Worm (Caenorhabditis elegans): ENCODE measurements around the gene nstp-8.

The nstp-8 gene

DNA sequence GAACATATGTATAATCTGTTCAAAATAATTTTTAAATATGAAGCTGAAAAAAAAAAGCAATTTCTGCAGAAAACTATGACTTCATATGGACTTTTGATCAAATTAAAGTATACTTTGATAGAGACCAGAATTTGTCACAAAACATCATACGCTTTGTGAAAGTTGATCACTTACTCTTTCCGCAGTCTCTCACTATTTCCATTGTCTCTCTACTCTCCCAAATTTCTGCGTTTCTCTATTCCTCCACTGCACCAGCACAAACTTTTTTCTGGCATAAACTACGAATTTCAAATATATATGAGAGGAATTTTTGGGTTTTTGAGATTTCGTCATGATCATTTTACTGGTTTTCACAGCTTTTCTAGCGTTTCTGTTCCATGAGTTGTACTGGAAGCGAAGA lies 20.4 kb downstream of the nstp-8 start, which contains the start of gene cyp-33C4 (continued):
- TF ChIP-seq spr-3 (GFP tag; optimal IDR thresholded peaks at IDR 0.05) = no peak
- peak; percentile 19 for TF ChIP-seq mep-1 (tag; optimal IDR thresholded peaks at IDR 0.05)
- TF ChIP-seq lim-7 (GFP tag; IDR thresholded peaks at IDR 0.05) = no peak
- TF ChIP-seq mes-2 (tag; optimal IDR thresholded peaks at IDR 0.05; ENCODE audit: poor library complexity, severe bottlenecking) = no peak
- TF ChIP-seq ztf-11 (tag; optimal IDR thresholded peaks at IDR 0.05) = no peak
- no peak for TF ChIP-seq unc-130 (GFP tag; optimal IDR thresholded peaks at IDR 0.05)
- TF ChIP-seq unc-62 (GFP tag; optimal IDR thresholded peaks at IDR 0.05 in 1 of 2) = peak in 1 of 2 experiments; percentile 35
- no peak for TF ChIP-seq unc-62 (tag; optimal IDR thresholded peaks at IDR 0.05)
- no peak for TF ChIP-seq F26F4.8 (GFP tag; conservative IDR thresholded peaks at IDR 0.05)
- TF ChIP-seq nhr-102 (tag; optimal IDR thresholded peaks at IDR 0.05) = peak; percentile 8
- no peak for TF ChIP-seq daf-19 (GFP tag; conservative IDR thresholded peaks at IDR 0.05)
- no peak for TF ChIP-seq zip-11 (GFP tag; IDR thresholded peaks at IDR 0.05)
- peak; percentile 52 for TF ChIP-seq hlh-11 (tag; optimal IDR thresholded peaks at IDR 0.05)
- TF ChIP-seq attf-4 (tag; optimal IDR thresholded peaks at IDR 0.05) = no peak
- no peak for TF ChIP-seq vab-7 (GFP tag; IDR thresholded peaks at IDR 0.05)
- TF ChIP-seq pqm-1 (tag; optimal IDR thresholded peaks at IDR 0.05) = peak; percentile 5
- TF ChIP-seq daf-12 (tag; optimal IDR thresholded peaks at IDR 0.05) = no peak
- TF ChIP-seq aly-2 (tag; optimal IDR thresholded peaks at IDR 0.05) = no peak
- no peak for TF ChIP-seq nhr-42 (GFP tag; IDR thresholded peaks at IDR 0.05)
- peak; percentile 34 for TF ChIP-seq dve-1 (tag; optimal IDR thresholded peaks at IDR 0.05; ENCODE audit: insufficient read depth)
- no peak for TF ChIP-seq mxl-3 (GFP tag; optimal IDR thresholded peaks at IDR 0.05)
- TF ChIP-seq dpl-1 (GFP tag; optimal IDR thresholded peaks at IDR 0.05) = no peak
- no peak for TF ChIP-seq snpc-1.2 (GFP tag; IDR thresholded peaks at IDR 0.05)
- TF ChIP-seq hmg-1.1 (GFP tag; IDR thresholded peaks at IDR 0.05) = no peak
- TF ChIP-seq daf-8 (GFP tag; IDR thresholded peaks at IDR 0.05) = no peak
- TF ChIP-seq lsy-2 (tag; optimal IDR thresholded peaks at IDR 0.05) = no peak
- no peak for TF ChIP-seq sdz-12 (GFP tag; optimal IDR thresholded peaks at IDR 0.05)

- TF ChIP-seq daf-16 (GFP tag; optimal IDR thresholded peaks at IDR 0.05) (no peak), daf-16 (tag; optimal IDR thresholded peaks at IDR 0.05) (peak; percentile 37), ceh-20 (GFP tag; IDR thresholded peaks at IDR 0.05) (no peak), set-16 (GFP tag; IDR thresholded peaks at IDR 0.05) (no peak), unc-62 (GFP tag; optimal IDR thresholded peaks at IDR 0.05 in 1 of 2) (peak in 1 of 2 experiments; percentile 28), unc-62 (tag; optimal IDR thresholded peaks at IDR 0.05) (no peak), dmd-6 (GFP tag; IDR thresholded peaks at IDR 0.05) (no peak), nhr-28 (tag; optimal IDR thresholded peaks at IDR 0.05) (peak; percentile 28), madf-9 (GFP tag; conservative IDR thresholded peaks at IDR 0.05) (no peak), php-3 (GFP tag; IDR thresholded peaks at IDR 0.05) (no peak), mep-1 (tag; optimal IDR thresholded peaks at IDR 0.05) (no peak), ces-1 (GFP tag; optimal IDR thresholded peaks at IDR 0.05) (no peak), dve-1 (tag; optimal IDR thresholded peaks at IDR 0.05; ENCODE audit: insufficient read depth) (peak; percentile 14)
These were observed 22.6 kb downstream of the nstp-8 start for ce11 chrV:2238012-2238411.

ce11 chrV:2242630-2243029 lies 27.2 kb downstream of the nstp-8 start, which contains the start of gene cyp-33C3:
TSS of gene cyp-33C3 (plus strand) at chrV:2242778.
- TF ChIP-seq saeg-2 (GFP tag; IDR thresholded peaks at IDR 0.05) = no peak
- no peak for TF ChIP-seq hmg-1.1 (GFP tag; IDR thresholded peaks at IDR 0.05)
- peak; percentile 28; the same call in 1 of the 2 replicates for TF ChIP-seq dmd-6 (GFP tag; IDR thresholded peaks at IDR 0.05)
- TF ChIP-seq pqm-1 (tag; optimal IDR thresholded peaks at IDR 0.05) = no peak
- TF ChIP-seq nhr-28 (tag; optimal IDR thresholded peaks at IDR 0.05) = peak; percentile 84
- no peak for TF ChIP-seq lin-29 (GFP tag; IDR thresholded peaks at IDR 0.05)
- TF ChIP-seq ces-1 (GFP tag; optimal IDR thresholded peaks at IDR 0.05) = no peak
- TF ChIP-seq Y48G9A.11 (GFP tag; IDR thresholded peaks at IDR 0.05) = no peak
- TF ChIP-seq mdl-1 (tag; optimal IDR thresholded peaks at IDR 0.05) = no peak
- TF ChIP-seq mxl-3 (GFP tag; optimal IDR thresholded peaks at IDR 0.05) = no peak
- TF ChIP-seq egl-43 (GFP tag; IDR thresholded peaks at IDR 0.05) = no peak
- TF ChIP-seq lin-39 (tag; optimal IDR thresholded peaks at IDR 0.05) = no peak
- no peak for TF ChIP-seq dpl-1 (GFP tag; optimal IDR thresholded peaks at IDR 0.05)
- no peak for TF ChIP-seq tra-1 (GFP tag; IDR thresholded peaks at IDR 0.05)
- no peak for TF ChIP-seq daf-16 (GFP tag; optimal IDR thresholded peaks at IDR 0.05)
- peak; percentile 9 for TF ChIP-seq daf-16 (tag; optimal IDR thresholded peaks at IDR 0.05)
- no peak for TF ChIP-seq nhr-48 (tag; optimal IDR thresholded peaks at IDR 0.05)
- no peak for TF ChIP-seq duxl-1 (tag; optimal IDR thresholded peaks at IDR 0.05; ENCODE audit: poor library complexity)
- no peak for TF ChIP-seq nhr-10 (tag; optimal IDR thresholded peaks at IDR 0.05)
- TF ChIP-seq madf-5 (GFP tag; IDR thresholded peaks at IDR 0.05) = no peak
- TF ChIP-seq lim-7 (GFP tag; IDR thresholded peaks at IDR 0.05) = no peak
- no peak for TF ChIP-seq snpc-1.2 (GFP tag; IDR thresholded peaks at IDR 0.05)

Measured in whole organism, L4 larva.